Fruit fly (Drosophila melanogaster): Measurements from ENCODE around the gene CG2698.
A peak's percentile ranks its signal among the peaks of the same experiment; 100 is the strongest.

The CG2698 gene

DNA sequence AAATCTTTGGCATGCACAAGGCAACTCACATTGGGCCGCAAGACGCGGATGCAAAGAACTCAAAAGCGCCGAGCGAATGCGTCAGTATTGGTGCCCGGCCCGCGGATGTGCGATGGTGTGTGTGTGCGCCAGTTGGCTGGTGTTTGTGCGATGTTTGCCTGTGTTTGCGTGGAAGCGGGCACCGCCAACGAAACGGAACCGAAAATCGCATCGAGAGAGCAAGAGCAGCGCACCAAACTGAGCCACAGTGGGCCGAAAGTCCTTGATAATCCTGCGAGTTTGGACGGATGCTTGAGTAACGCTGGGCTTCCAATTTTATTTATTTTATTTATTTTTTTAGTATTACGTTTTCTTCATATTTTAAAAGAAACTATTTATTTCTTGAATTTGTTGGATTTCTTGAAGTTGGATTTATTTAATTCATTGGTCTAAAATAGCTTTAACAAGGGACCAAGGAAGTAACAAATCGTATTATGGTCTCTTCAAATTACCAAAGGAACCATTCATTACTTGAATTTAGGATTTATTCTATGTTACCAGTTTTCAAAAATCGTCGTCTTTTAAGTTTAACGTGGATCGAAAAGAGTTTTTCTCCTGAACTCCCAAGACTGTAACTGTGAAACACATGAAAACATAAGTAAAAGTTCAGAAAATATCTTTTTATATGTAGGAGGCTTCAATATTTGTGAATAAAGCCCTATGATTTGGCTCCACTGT is 38.4 kb upstream of the CG2698 start (continued):
- no peak for TF ChIP-seq Bgb (GFP tag; IDR thresholded peaks at IDR 0.05; ENCODE audit: partially characterized antibody)
- TF ChIP-seq lilli (GFP tag; optimal IDR thresholded peaks at IDR 0.05): no peak
- TF ChIP-seq Dfd (GFP tag; optimal IDR thresholded peaks at IDR 0.05): no peak
- TF ChIP-seq her (GFP tag; optimal IDR thresholded peaks at IDR 0.05): no peak
- peak; percentile 27 for TF ChIP-seq CG17385 (GFP tag; optimal IDR thresholded peaks at IDR 0.05)
- TF ChIP-seq ro (GFP tag; IDR thresholded peaks at IDR 0.05): peak; percentile 10; the same call in 1 of the 2 replicates
- no peak for TF ChIP-seq CG15601 (tag; optimal IDR thresholded peaks at IDR 0.05)
- TF ChIP-seq Gug (GFP tag; IDR thresholded peaks at IDR 0.05): peak; percentile 9; the same call in 1 of the 4 replicates
- peak; percentile 61 for TF ChIP-seq CG2875 (GFP tag; optimal IDR thresholded peaks at IDR 0.05)
- no peak for TF ChIP-seq lab (GFP tag; optimal IDR thresholded peaks at IDR 0.05)
- TF ChIP-seq CG6765 (GFP tag; optimal IDR thresholded peaks at IDR 0.05): no peak
- TF ChIP-seq Dek (tag; optimal IDR thresholded peaks at IDR 0.05): no peak
- no peak for TF ChIP-seq zfh2 (GFP tag; optimal IDR thresholded peaks at IDR 0.05)
- TF ChIP-seq dpn (GFP tag; optimal IDR thresholded peaks at IDR 0.05): no peak
- TF ChIP-seq CG15269 (tag; optimal IDR thresholded peaks at IDR 0.05): no peak
- TF ChIP-seq H15 (GFP tag; IDR thresholded peaks at IDR 0.05): peak; percentile 49; the same call in 1 of the 3 replicates
- TF ChIP-seq CG12155 (GFP tag; optimal IDR thresholded peaks at IDR 0.05): no peak
- no peak for TF ChIP-seq Poxn (GFP tag; IDR thresholded peaks at IDR 0.05)
- TF ChIP-seq gt (GFP tag; IDR thresholded peaks at IDR 0.05): no peak
- TF ChIP-seq Drgx (GFP tag; IDR thresholded peaks at IDR 0.05): no peak
- no peak for TF ChIP-seq CG3847 (GFP tag; IDR thresholded peaks at IDR 0.05)
- no peak for TF ChIP-seq CG8944 (GFP tag; optimal IDR thresholded peaks at IDR 0.05)
- no peak for TF ChIP-seq slbo (GFP tag; IDR thresholded peaks at IDR 0.05)
- TF ChIP-seq PHDP (tag; optimal IDR thresholded peaks at IDR 0.05): no peak
- TF ChIP-seq CG3281 (GFP tag; optimal IDR thresholded peaks at IDR 0.05): no peak
- TF ChIP-seq dmrt99B (tag; optimal IDR thresholded peaks at IDR 0.05): peak; percentile 66
- TF ChIP-seq CG42726 (GFP tag; IDR thresholded peaks at IDR 0.05; ENCODE audit: partially characterized antibody): no peak
- TF ChIP-seq fru (optimal IDR thresholded peaks at IDR 0.05): no peak
- no peak for TF ChIP-seq Oaz (GFP tag; IDR thresholded peaks at IDR 0.05)
- TF ChIP-seq CG13775 (GFP tag; optimal IDR thresholded peaks at IDR 0.05): peak; percentile 66
- no peak for TF ChIP-seq CG11398 (GFP tag; optimal IDR thresholded peaks at IDR 0.05)
- no peak for TF ChIP-seq usp (GFP tag; optimal IDR thresholded peaks at IDR 0.05)
- TF ChIP-seq Atf3 (GFP tag; optimal IDR thresholded peaks at IDR 0.05): no peak
- no peak for TF ChIP-seq insv (GFP tag; optimal IDR thresholded peaks at IDR 0.05)
- no peak for TF ChIP-seq dysf (GFP tag; IDR thresholded peaks at IDR 0.05)
- TF ChIP-seq fd96Cb (tag; optimal IDR thresholded peaks at IDR 0.05): peak; percentile 68
- no peak for TF ChIP-seq luna (GFP tag; optimal IDR thresholded peaks at IDR 0.05)
- TF ChIP-seq CG32772 (GFP tag; IDR thresholded peaks at IDR 0.05): peak; percentile 46
- TF ChIP-seq CG18476 (GFP tag; optimal IDR thresholded peaks at IDR 0.05): no peak
- no peak for TF ChIP-seq Fer2 (tag; optimal IDR thresholded peaks at IDR 0.05)
- TF ChIP-seq CG7271 (tag; optimal IDR thresholded peaks at IDR 0.05): no peak
- no peak for TF ChIP-seq slp2 (GFP tag; optimal IDR thresholded peaks at IDR 0.05)
- no peak for TF ChIP-seq NK7.1 (GFP tag; optimal IDR thresholded peaks at IDR 0.05)
- TF ChIP-seq HLH3B (GFP tag; IDR thresholded peaks at IDR 0.05): no peak; the same call in 1 of the 2 replicates
- no peak for TF ChIP-seq GATAe (GFP tag; conservative IDR thresholded peaks at IDR 0.05)
- TF ChIP-seq CG1602 (GFP tag; optimal IDR thresholded peaks at IDR 0.05): peak; percentile 42
- no peak for TF ChIP-seq ab (GFP tag; optimal IDR thresholded peaks at IDR 0.05)
- TF ChIP-seq CG18619 (GFP tag; optimal IDR thresholded peaks at IDR 0.05): peak; percentile 58
- peak; percentile 22 for TF ChIP-seq CG10462 (GFP tag; optimal IDR thresholded peaks at IDR 0.05)
- no peak for TF ChIP-seq Camta (GFP tag; optimal IDR thresholded peaks at IDR 0.05)
- no peak for TF ChIP-seq ind (GFP tag; optimal IDR thresholded peaks at IDR 0.05)

Measured in whole organism, embryonic.